Fruit fly (Drosophila melanogaster) whole organism: ENCODE results near the gene ems.

ENCODE experiments used
- CG8478 ChIP-seq: fragments of >200 bp; optimal IDR thresholded peaks from 2 replicates; lab custom pipeline; 2018; ENCODE audit warnings: inconsistent platforms
- Dll ChIP-seq: fragments of >200 bp; optimal IDR thresholded peaks from 2 replicates; lab custom pipeline; 2017
- EcR ChIP-seq, 2 experiments: fragments of >200 bp; optimal IDR thresholded peaks; 2 replicates each; lab custom pipeline; 2017; ENCODE audit warnings: missing biosample characterization in 2 of 2, missing genetic modification characterization in 2 of 2, missing genetic modification reagents in 2 of 2
- pan ChIP-seq: fragments of >200 bp; optimal IDR thresholded peaks from 2 replicates; lab custom pipeline; 2017
- psq ChIP-seq: fragments of >200 bp; optimal IDR thresholded peaks from 2 replicates; lab custom pipeline; 2017
- usp ChIP-seq: fragments of >200 bp; optimal IDR thresholded peaks from 2 replicates; lab custom pipeline; 2017; ENCODE audit warnings: missing biosample characterization, missing genetic modification characterization, mixed read lengths

ems gene

dm6 chr3R:13901543-13901945 is at the start of gene ems:
Gene ems (plus strand): TSS chr3R:13901853.
- TF ChIP-seq usp (GFP tag; lab: Kevin White, UChicago), result no peak
- no peak for TF ChIP-seq pan (lab: Kevin White, UChicago)
- no peak for TF ChIP-seq psq (lab: Kevin White, UChicago)
- TF ChIP-seq Dll (lab: Kevin White, UChicago), result peak; percentile 15
- peak; percentile 90 for TF ChIP-seq CG8478

- TF ChIP-seq EcR (GFP tag; optimal IDR thresholded peaks at IDR 0.05; lab: Kevin White, UChicago) (no peak), Dll (lab: Kevin White, UChicago) (no peak), psq (lab: Kevin White, UChicago) (no peak), pan (lab: Kevin White, UChicago) (no peak), usp (GFP tag; lab: Kevin White, UChicago) (no peak), CG8478 (no peak)
Observed at dm6 chr3R:13855354-13855753, 46.3 kb upstream of the ems start, which contains the start of gene CG14362. Gene CG14362 (minus strand): TSS chr3R:13855454.

dm6 chr3R:13857339-13857738 is 44.3 kb upstream of the ems start:
- TF ChIP-seq Dll (lab: Kevin White, UChicago) (no peak), psq (lab: Kevin White, UChicago) (no peak), EcR (GFP tag; optimal IDR thresholded peaks at IDR 0.05; lab: Kevin White, UChicago) (no peak), pan (lab: Kevin White, UChicago) (no peak), CG8478 (no peak)

dm6 chr3R:13859242-13859641 is 42.4 kb upstream of the ems start:
- TF ChIP-seq EcR (GFP tag; optimal IDR thresholded peaks at IDR 0.05; lab: Kevin White, UChicago) (no peak), CG8478 (no peak), Dll (lab: Kevin White, UChicago) (no peak), psq (lab: Kevin White, UChicago) (no peak), pan (lab: Kevin White, UChicago) (no peak), usp (GFP tag; lab: Kevin White, UChicago) (no peak)

dm6 chr3R:13861805-13862204 is 39.8 kb upstream of the ems start:
- TF ChIP-seq Dll (lab: Kevin White, UChicago), result no peak
- no peak for TF ChIP-seq CG8478
- no peak for TF ChIP-seq psq (lab: Kevin White, UChicago)
- TF ChIP-seq usp (GFP tag; lab: Kevin White, UChicago), result no peak
- no peak for TF ChIP-seq pan (lab: Kevin White, UChicago)
- no peak for TF ChIP-seq EcR (GFP tag; optimal IDR thresholded peaks at IDR 0.05; lab: Kevin White, UChicago)

- TF ChIP-seq psq (lab: Kevin White, UChicago) (no peak), pan (lab: Kevin White, UChicago) (no peak), CG8478 (no peak), usp (GFP tag; lab: Kevin White, UChicago) (no peak), EcR (GFP tag; optimal IDR thresholded peaks at IDR 0.05; lab: Kevin White, UChicago) (no peak), Dll (lab: Kevin White, UChicago) (no peak)
Observed at dm6 chr3R:13872161-13872560, 29.5 kb upstream of the ems start.

- TF ChIP-seq psq (lab: Kevin White, UChicago) (no peak), pan (lab: Kevin White, UChicago) (no peak), EcR (GFP tag; optimal IDR thresholded peaks at IDR 0.05; lab: Kevin White, UChicago) (no peak), usp (GFP tag; lab: Kevin White, UChicago) (no peak), Dll (lab: Kevin White, UChicago) (peak; percentile 72), CG8478 (peak; percentile 92)
Observed at dm6 chr3R:13874866-13875417, 26.7 kb upstream of the ems start, which contains the start of gene E5. Gene E5 (minus strand): TSS chr3R:13874916.

- TF ChIP-seq usp (GFP tag; lab: Kevin White, UChicago) (no peak), EcR (GFP tag; optimal IDR thresholded peaks at IDR 0.05; lab: Kevin White, UChicago) (no peak), CG8478 (no peak), Dll (lab: Kevin White, UChicago) (no peak), psq (lab: Kevin White, UChicago) (no peak), pan (lab: Kevin White, UChicago) (no peak)
Observed at dm6 chr3R:13875438-13875861, 26.2 kb upstream of the ems start.

- peak; percentile 78 for TF ChIP-seq CG8478
- no peak for TF ChIP-seq usp (GFP tag; lab: Kevin White, UChicago)
- TF ChIP-seq EcR (GFP tag; optimal IDR thresholded peaks at IDR 0.05; lab: Kevin White, UChicago), result no peak
- TF ChIP-seq pan (lab: Kevin White, UChicago), result no peak
- no peak for TF ChIP-seq psq (lab: Kevin White, UChicago)
Observed at dm6 chr3R:13877125-13877524, 24.5 kb upstream of the ems start.

dm6 chr3R:13879349-13879748 is 22.3 kb upstream of the ems start:
- TF ChIP-seq Dll (lab: Kevin White, UChicago), result no peak
- TF ChIP-seq CG8478, result no peak
- TF ChIP-seq usp (GFP tag; lab: Kevin White, UChicago), result no peak
- TF ChIP-seq EcR (GFP tag; optimal IDR thresholded peaks at IDR 0.05; lab: Kevin White, UChicago), result no peak
- TF ChIP-seq psq (lab: Kevin White, UChicago), result no peak
- TF ChIP-seq pan (lab: Kevin White, UChicago), result no peak

- TF ChIP-seq EcR (GFP tag; optimal IDR thresholded peaks at IDR 0.05; lab: Kevin White, UChicago), result no peak
- no peak for TF ChIP-seq pan (lab: Kevin White, UChicago)
- no peak for TF ChIP-seq psq (lab: Kevin White, UChicago)
- TF ChIP-seq CG8478, result no peak
- TF ChIP-seq Dll (lab: Kevin White, UChicago), result no peak
- TF ChIP-seq usp (GFP tag; lab: Kevin White, UChicago), result no peak
Observed at dm6 chr3R:13880872-13881271, 20.8 kb upstream of the ems start.

- TF ChIP-seq usp (GFP tag; lab: Kevin White, UChicago) (no peak), Dll (lab: Kevin White, UChicago) (no peak), psq (lab: Kevin White, UChicago) (no peak), EcR (GFP tag; optimal IDR thresholded peaks at IDR 0.05; lab: Kevin White, UChicago) (no peak), CG8478 (no peak), pan (lab: Kevin White, UChicago) (no peak)
Observed at dm6 chr3R:13883388-13883787, 18.3 kb upstream of the ems start.
